Fruit fly (Drosophila melanogaster): ENCODE results near the gene Cp18.

DNA sequence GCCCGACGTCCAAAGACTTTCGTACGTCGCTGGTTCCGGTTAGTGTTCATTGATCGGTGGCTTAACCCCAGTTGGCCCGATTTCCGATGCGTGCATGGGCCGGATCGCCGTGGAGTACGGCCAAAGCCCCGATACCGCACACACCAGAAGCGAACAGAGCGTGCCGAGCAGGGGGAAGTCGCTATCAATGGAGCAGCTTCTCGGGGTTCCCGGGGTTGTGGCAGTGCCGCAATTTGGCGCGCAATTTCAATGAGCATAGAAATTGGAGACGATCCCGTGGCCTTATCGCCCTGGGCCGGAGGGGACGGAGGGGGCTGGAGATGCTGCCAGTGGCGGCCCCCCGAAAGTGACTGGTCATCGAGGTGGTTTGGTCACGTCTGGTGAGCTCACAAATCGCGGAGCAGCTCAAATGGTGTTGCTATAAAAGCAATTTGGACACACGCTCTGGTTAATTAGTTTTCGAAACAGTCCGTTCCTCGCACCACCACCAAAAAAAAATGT lies 5.0 kb downstream of the Cp18 start, which contains the start of gene Cp16:
- TF ChIP-seq CG8478 (optimal IDR thresholded peaks at IDR 0.05) (no peak), CTCF (optimal IDR thresholded peaks at IDR 0.05) (no peak)
